Worm (Caenorhabditis elegans): Measurements from ENCODE around the gene F25E5.5.

- TF ChIP-seq ces-1 (GFP tag; optimal IDR thresholded peaks at IDR 0.05) (no peak), lsy-2 (tag; optimal IDR thresholded peaks at IDR 0.05) (no peak), egl-13 (tag; optimal IDR thresholded peaks at IDR 0.05) (no peak)
Observed at ce11 chrV:7492924-7493323, 45.9 kb downstream of the F25E5.5 start, which contains the start of gene srbc-10.

All from whole organism, L1 larva.